Worm (Caenorhabditis elegans): Measurements from ENCODE around the gene F07G6.10.

The F07G6.10 gene

DNA sequence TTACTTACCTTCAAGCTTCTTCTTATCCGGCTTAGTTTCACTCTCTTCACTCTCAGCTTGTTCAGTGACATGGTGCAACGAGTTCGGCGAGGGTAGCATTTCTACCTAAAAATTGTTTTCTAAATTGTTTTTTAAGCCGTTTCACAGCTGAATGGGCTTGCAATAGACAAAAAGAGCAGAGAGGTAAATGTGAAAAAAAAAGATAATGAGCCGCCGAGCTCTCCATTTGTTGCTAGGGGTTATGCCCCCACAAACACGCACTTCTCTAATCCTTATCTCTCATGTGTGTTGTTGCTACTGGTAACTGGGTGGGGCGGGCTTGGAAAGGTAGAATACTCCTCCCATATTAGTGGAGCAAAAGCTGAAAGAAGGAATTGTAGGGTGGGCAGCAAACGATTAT lies 33.9 kb upstream of the F07G6.10 start, which contains the start of gene C36C9.5:
TSS of gene C36C9.5 (minus strand) at position 101 of the 400 bp plus-strand sequence.
- TF ChIP-seq nhr-2 (tag; optimal IDR thresholded peaks at IDR 0.05), result no peak
- TF ChIP-seq nhr-12 (tag; optimal IDR thresholded peaks at IDR 0.05), result no peak
- no peak for TF ChIP-seq pha-4 (tag; optimal IDR thresholded peaks at IDR 0.05)

DNA sequence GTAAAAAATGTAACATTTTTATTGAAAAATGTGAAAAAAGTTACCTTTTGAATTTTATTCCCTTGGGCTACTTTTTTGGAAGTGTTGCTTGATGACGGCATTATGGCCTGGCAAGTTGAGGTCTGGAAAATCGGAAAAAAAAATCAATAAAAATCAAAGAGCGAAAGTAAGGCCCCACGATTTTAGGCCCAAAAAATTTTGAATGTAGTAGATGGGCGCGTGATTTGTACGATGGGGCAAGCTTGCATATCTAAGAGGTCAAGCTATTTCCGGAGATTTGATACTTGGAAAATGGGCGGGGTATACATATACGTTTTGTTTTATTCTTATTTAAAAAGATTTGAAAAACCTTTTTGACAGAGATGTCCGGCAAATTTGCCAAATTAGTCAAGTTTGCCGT lies 31.2 kb upstream of the F07G6.10 start, which contains the start of gene F07G6.5:
TSS of gene F07G6.5 (minus strand) at position 101 of the 400 bp plus-strand sequence.
- TF ChIP-seq unc-62 (GFP tag; optimal IDR thresholded peaks at IDR 0.05), result no peak
- no peak for TF ChIP-seq hlh-1 (tag; optimal IDR thresholded peaks at IDR 0.05)
- no peak for TF ChIP-seq lsy-2 (tag; optimal IDR thresholded peaks at IDR 0.05)
- TF ChIP-seq unc-120 (tag; optimal IDR thresholded peaks at IDR 0.05; ENCODE audit: poor library complexity, severe bottlenecking), result no peak
- TF ChIP-seq cnd-1 (tag; optimal IDR thresholded peaks at IDR 0.05), result no peak
- TF ChIP-seq lin-32 (GFP tag; optimal IDR thresholded peaks at IDR 0.05), result no peak
- no peak for TF ChIP-seq mls-2 (tag; optimal IDR thresholded peaks at IDR 0.05)
- no peak for TF ChIP-seq elt-3 (tag; optimal IDR thresholded peaks at IDR 0.05)
- no peak for TF ChIP-seq snpc-4 (tag; optimal IDR thresholded peaks at IDR 0.05)
- no peak for TF ChIP-seq sptf-1 (tag; optimal IDR thresholded peaks at IDR 0.05)
- no peak for TF ChIP-seq nhr-28 (tag; optimal IDR thresholded peaks at IDR 0.05)
- TF ChIP-seq ceh-83 (GFP tag; optimal IDR thresholded peaks at IDR 0.05), result no peak

DNA sequence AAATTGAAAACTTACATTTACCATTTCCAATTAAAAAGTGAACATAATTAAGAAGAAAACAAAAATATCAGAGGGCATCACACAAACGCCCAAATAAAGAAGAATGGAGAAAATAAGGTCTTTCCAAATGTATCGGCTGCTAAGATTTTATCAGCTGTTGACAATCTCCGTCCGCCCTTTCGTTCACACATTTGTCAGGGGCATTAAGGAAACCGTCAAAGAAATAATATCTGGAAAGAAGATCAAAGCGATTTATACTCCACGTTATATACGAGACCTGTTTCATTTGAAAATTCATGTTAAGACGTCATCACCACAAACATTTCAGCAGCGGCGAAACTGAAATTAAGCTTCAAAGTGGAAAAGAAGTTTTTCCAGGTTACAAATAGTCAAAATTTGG lies 25.2 kb upstream of the F07G6.10 start, which contains the start of gene fbxa-52:
TSS of gene fbxa-52 (minus strand) at position 101 of the 400 bp plus-strand sequence.
- TF ChIP-seq ces-1 (GFP tag; optimal IDR thresholded peaks at IDR 0.05) (no peak), unc-39 (tag; optimal IDR thresholded peaks at IDR 0.05) (no peak), flh-1 (GFP tag; optimal IDR thresholded peaks at IDR 0.05) (no peak), M03D4.4 (tag; optimal IDR thresholded peaks at IDR 0.05) (no peak), nhr-12 (tag; optimal IDR thresholded peaks at IDR 0.05) (no peak), ceh-83 (GFP tag; optimal IDR thresholded peaks at IDR 0.05) (no peak), unc-120 (tag; optimal IDR thresholded peaks at IDR 0.05; ENCODE audit: poor library complexity, severe bottlenecking) (no peak), ceh-43 (GFP tag; optimal IDR thresholded peaks at IDR 0.05) (no peak), bed-3 (GFP tag; optimal IDR thresholded peaks at IDR 0.05) (no peak), lin-32 (GFP tag; optimal IDR thresholded peaks at IDR 0.05) (no peak), hlh-1 (tag; optimal IDR thresholded peaks at IDR 0.05) (no peak), elt-3 (tag; optimal IDR thresholded peaks at IDR 0.05) (no peak), lsy-2 (tag; optimal IDR thresholded peaks at IDR 0.05) (no peak), drap-1 (GFP tag; optimal IDR thresholded peaks at IDR 0.05) (no peak), zip-8 (tag; optimal IDR thresholded peaks at IDR 0.05) (no peak), mls-2 (tag; optimal IDR thresholded peaks at IDR 0.05) (no peak), tbx-8 (GFP tag; optimal IDR thresholded peaks at IDR 0.05) (no peak), ztf-11 (tag; optimal IDR thresholded peaks at IDR 0.05) (no peak), nhr-76 (tag; optimal IDR thresholded peaks at IDR 0.05) (no peak), sptf-1 (tag; optimal IDR thresholded peaks at IDR 0.05) (no peak)

DNA sequence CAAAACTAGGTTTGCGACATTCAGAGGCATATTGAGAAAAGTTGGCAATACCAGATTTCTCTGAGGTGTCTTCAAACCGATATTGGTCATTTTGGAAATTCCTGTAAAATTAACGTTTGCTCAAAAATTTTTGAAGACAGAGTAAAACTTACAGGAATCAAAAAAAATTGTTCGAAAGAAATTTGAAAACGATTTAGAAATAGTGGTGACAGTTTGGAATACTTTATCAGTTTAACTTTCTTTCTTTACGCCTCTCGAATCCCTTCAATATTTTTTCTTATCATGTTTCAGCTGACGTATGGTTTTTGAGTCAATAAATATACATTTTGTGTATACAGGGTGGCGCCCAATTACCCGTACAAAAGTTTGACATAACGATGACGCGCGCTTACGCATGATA lies 19.2 kb upstream of the F07G6.10 start, which contains the start of gene fbxa-53:
TSS of gene fbxa-53 (minus strand) at position 101 of the 400 bp plus-strand sequence.
- TF ChIP-seq cnd-1 (tag; optimal IDR thresholded peaks at IDR 0.05) (no peak), M03D4.4 (tag; optimal IDR thresholded peaks at IDR 0.05) (no peak), snpc-4 (tag; optimal IDR thresholded peaks at IDR 0.05) (no peak), nhr-2 (tag; optimal IDR thresholded peaks at IDR 0.05) (no peak), mep-1 (tag; optimal IDR thresholded peaks at IDR 0.05) (no peak), nhr-28 (tag; optimal IDR thresholded peaks at IDR 0.05) (no peak), lin-13 (tag; optimal IDR thresholded peaks at IDR 0.05) (no peak), lin-32 (GFP tag; optimal IDR thresholded peaks at IDR 0.05) (no peak), unc-62 (GFP tag; optimal IDR thresholded peaks at IDR 0.05) (no peak), nhr-12 (tag; optimal IDR thresholded peaks at IDR 0.05) (no peak), zip-8 (tag; optimal IDR thresholded peaks at IDR 0.05) (no peak), mls-2 (tag; optimal IDR thresholded peaks at IDR 0.05) (no peak), hlh-1 (tag; optimal IDR thresholded peaks at IDR 0.05) (no peak), drap-1 (GFP tag; optimal IDR thresholded peaks at IDR 0.05) (no peak), mab-5 (tag; optimal IDR thresholded peaks at IDR 0.05) (no peak), nhr-76 (tag; optimal IDR thresholded peaks at IDR 0.05) (no peak), sem-2 (GFP tag; optimal IDR thresholded peaks at IDR 0.05) (no peak), flh-1 (GFP tag; optimal IDR thresholded peaks at IDR 0.05) (no peak), lsy-2 (tag; optimal IDR thresholded peaks at IDR 0.05) (no peak), tbx-8 (GFP tag; optimal IDR thresholded peaks at IDR 0.05) (no peak)

DNA sequence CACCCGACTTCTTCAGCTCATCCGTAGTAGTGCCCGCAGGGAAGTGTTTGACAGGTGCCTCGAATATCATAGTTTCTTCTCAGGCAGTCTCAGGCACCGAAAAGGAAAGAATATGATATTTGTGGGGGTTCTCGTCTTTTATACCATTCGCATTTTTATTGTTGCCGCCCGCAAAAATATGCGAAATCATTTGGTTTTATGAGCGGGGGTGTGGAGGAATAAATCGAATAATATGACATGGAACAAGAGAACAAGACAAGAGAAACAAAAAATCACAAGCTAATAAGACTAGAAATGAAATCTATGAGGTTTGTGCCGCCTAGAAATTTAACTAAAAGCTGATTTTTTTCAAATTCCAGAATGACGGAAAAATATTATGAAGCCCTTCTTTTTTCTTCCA lies 17.3 kb upstream of the F07G6.10 start, which contains the start of gene F07G6.8:
TSS of gene F07G6.8 (minus strand) at position 101 of the 400 bp plus-strand sequence.
- no peak for TF ChIP-seq nhr-237 (tag; optimal IDR thresholded peaks at IDR 0.05)
- no peak for TF ChIP-seq nhr-2 (tag; optimal IDR thresholded peaks at IDR 0.05)
- TF ChIP-seq elt-3 (tag; optimal IDR thresholded peaks at IDR 0.05), result no peak
